Worm (Caenorhabditis elegans): ENCODE results near the gene F54D5.23.

F54D5.23 gene

DNA sequence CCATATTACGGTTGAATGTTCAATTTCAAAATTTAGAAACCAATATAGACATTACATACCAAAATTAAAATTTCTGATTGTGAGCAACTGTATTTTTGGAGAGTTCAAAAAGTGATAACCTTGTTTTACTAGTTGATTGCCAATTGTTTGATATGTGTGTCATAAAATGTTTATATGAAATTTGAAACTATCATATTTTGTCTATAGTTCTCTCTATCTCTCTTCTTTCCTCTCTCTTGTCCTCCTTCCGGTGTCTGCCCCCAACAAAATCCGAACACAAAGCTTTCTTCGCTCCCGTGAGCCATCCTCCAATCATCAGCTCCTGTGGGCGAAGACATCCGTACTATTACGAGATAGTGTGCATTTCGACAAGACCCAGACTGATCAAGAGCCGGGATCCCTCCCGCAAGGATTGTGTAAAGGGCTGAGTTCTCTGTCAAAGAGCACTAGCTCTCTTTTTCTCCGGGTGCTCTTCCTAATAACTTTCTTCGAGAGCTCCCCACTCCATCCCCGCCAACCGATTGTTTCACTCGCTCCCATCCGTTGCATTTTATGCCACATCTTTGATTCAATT lies 33.4 kb upstream of the F54D5.23 start:
- TF ChIP-seq tbx-11 (GFP tag; IDR thresholded peaks at IDR 0.05) = no peak
- no peak for TF ChIP-seq tra-4 (tag; optimal IDR thresholded peaks at IDR 0.05)
- no peak for TF ChIP-seq pes-1 (GFP tag; IDR thresholded peaks at IDR 0.05)
- no peak for TF ChIP-seq sea-1 (GFP tag; conservative IDR thresholded peaks at IDR 0.05)

DNA sequence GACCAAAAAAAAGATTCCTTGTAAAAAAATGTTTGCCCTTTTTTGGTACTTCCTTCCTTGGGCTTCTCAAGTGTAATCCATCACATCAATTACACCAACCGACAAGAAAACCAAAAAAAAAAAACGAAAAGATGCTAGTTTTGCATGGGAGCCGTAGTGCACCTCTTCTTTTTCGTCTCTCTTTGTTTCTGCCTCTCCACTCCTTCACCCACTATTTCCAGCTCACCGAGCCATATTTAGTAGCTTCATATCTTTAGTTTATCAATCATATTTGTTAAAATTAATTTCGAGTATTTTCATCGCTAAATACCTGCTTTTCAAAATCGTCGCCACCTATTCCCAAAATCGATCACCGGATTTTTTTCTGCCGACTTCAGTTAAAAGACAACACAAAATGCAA lies 31.6 kb upstream of the F54D5.23 start, which contains the start of gene F07A11.4:
TSS of gene F07A11.4 (plus strand) at position 301 of the 400 bp plus-strand sequence.
- TF ChIP-seq scrt-1 (GFP tag; IDR thresholded peaks at IDR 0.05) (no peak), tbx-11 (GFP tag; IDR thresholded peaks at IDR 0.05) (no peak), ceh-13 (GFP tag; optimal IDR thresholded peaks at IDR 0.05) (no peak), hnd-1 (tag; optimal IDR thresholded peaks at IDR 0.05) (no peak), ets-7 (tag; optimal IDR thresholded peaks at IDR 0.05) (no peak), F13C5.2 (tag; optimal IDR thresholded peaks at IDR 0.05) (no peak), flt-1 (GFP tag; IDR thresholded peaks at IDR 0.05) (no peak)

DNA sequence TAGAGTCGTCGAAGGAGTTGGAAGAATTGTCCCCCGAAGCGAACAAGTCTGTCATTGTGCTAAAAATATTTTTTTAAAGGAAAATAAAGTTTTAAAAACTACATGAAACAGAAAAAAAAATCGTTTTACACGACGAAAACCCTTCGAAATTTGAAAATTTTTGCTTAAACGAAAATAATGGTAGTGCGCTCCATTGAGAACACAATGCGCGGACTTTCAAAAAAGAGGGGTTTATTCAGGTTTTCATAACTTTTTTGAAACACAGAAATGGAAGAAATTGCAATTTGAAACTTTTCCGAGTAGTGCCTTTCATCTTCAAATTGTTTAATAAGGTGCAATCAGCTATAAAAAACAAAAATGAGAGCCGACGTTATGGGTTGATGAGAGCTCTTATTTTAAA lies 30.7 kb upstream of the F54D5.23 start, which contains the start of gene npp-5:
TSS of gene npp-5 (minus strand) at position 59 of the 400 bp plus-strand sequence.
- no peak for TF ChIP-seq ets-7 (tag; optimal IDR thresholded peaks at IDR 0.05)

DNA sequence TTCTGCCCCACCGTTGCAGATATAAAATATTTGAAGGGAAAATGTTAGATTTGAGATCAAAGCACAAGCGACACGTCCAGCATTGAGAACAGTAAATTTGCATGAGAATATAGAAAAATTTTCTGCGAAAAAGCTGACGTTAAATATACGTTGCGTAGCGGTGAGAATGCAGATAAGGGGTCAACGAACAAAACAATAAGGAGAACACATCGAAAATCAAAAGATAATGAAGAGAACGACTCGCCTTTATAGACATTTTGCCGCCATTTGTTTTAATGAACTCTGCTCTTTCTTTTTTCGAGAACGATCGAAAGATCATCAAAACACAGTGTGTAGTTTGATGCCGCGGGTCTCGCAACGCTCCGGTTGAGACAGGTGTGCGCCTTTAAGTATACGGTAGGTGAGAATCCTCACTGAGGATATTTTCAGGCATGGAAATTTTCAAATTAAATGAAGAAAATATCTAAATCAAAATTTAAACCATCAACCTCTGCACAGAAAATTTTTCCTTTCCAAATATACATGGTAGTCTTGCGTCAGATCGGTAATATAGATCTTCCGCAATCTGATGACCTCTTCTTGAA lies 27.2 kb upstream of the F54D5.23 start:
- TF ChIP-seq pes-1 (GFP tag; IDR thresholded peaks at IDR 0.05) (no peak), hmg-4 (GFP tag; optimal IDR thresholded peaks at IDR 0.05) (no peak), ceh-36 (tag; optimal IDR thresholded peaks at IDR 0.05) (no peak)

DNA sequence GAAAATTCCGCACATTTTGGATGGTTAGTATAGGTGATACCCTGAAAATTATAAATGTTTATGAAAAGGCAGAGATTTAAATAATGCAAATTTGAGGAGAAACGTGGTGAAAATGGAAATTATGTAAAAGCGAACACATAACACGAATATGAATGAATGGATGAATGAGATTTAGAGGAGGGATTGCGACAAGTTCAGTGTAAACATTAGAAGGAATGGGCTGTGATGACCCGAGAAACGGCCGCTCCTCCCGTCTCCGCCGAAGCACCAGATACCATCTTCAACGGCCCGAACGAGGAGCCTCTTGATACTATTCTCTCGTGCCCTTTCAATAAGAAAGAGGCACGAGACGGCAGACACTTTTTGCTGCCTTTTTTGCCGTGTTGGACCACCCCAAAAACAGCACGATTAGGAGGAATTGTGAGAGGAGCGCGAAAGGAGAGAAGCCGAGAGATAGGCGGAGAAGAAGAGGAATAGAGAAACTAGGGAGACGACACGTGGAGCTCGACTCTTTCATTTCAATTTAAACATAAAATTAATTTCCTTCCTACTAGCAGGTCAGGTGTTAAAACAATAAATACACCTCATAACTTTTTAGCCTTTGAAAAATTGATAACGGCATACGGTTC lies 26.4 kb upstream of the F54D5.23 start, which contains the start of gene gfat-1:
TSS of gene gfat-1 (minus strand) at position 51 of the 629 bp plus-strand sequence.
- TF ChIP-seq ceh-36 (tag; optimal IDR thresholded peaks at IDR 0.05) (no peak), ceh-13 (GFP tag; optimal IDR thresholded peaks at IDR 0.05) (no peak), B0310.2 (tag; optimal IDR thresholded peaks at IDR 0.05) (no peak), tbx-11 (GFP tag; IDR thresholded peaks at IDR 0.05) (no peak), hmg-4 (GFP tag; optimal IDR thresholded peaks at IDR 0.05) (peak; percentile 6)

DNA sequence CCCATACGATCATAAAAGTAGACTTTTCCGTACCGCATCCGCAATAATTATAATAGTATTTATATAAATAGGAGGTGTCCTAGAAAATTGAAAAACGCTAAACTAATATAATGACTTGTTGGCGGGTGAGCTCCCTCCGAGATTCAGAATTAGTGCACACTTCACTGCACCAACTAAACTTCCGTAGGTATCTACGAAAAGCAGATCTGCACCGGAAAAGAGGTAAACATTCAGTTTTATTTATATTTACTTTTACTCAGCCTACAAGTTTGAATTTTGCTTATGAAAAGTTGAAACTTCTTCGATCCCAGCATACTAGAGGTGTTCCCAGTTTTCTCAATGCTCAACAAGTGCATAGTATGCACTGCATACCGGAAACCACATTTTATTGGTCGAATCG lies 22.9 kb upstream of the F54D5.23 start, which contains the start of gene F07A11.1:
TSS of gene F07A11.1 (minus strand) at position 101 of the 400 bp plus-strand sequence.
- no peak for TF ChIP-seq B0310.2 (tag; optimal IDR thresholded peaks at IDR 0.05)
- TF ChIP-seq hmg-4 (GFP tag; optimal IDR thresholded peaks at IDR 0.05) = no peak

DNA sequence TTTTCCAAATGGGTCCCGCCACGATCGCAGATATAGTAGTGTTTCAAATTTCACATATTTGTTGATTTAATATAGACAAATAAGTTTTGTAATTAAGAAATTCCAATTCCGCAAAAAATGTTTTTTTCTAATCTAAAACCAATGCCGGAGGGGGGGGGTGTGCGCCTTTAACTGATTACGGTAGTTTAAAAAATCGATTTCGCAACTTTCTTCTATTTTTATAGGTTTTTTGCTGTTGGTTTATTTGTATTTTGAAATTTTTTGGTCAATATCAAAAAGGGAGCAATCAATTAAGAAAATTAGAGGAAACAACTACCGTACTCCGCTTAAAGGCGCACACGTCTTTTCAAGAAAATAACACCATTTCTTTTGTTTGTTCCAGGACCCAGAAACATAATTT lies 22.5 kb upstream of the F54D5.23 start:
- TF ChIP-seq tbx-37 (GFP tag; conservative IDR thresholded peaks at IDR 0.05) (no peak), scrt-1 (GFP tag; IDR thresholded peaks at IDR 0.05) (no peak), B0310.2 (tag; optimal IDR thresholded peaks at IDR 0.05) (no peak), F13C5.2 (tag; optimal IDR thresholded peaks at IDR 0.05) (no peak), ama-1 (optimal IDR thresholded peaks at IDR 0.05) (no peak), hnd-1 (tag; optimal IDR thresholded peaks at IDR 0.05) (no peak), sea-1 (GFP tag; conservative IDR thresholded peaks at IDR 0.05) (no peak), ceh-13 (GFP tag; optimal IDR thresholded peaks at IDR 0.05) (no peak), ets-7 (tag; optimal IDR thresholded peaks at IDR 0.05) (no peak), hmbx-1 (tag; optimal IDR thresholded peaks at IDR 0.05) (no peak), flt-1 (GFP tag; IDR thresholded peaks at IDR 0.05) (no peak), tra-4 (tag; optimal IDR thresholded peaks at IDR 0.05) (no peak), pes-1 (GFP tag; IDR thresholded peaks at IDR 0.05) (no peak), aly-1 (tag; optimal IDR thresholded peaks at IDR 0.05) (no peak), tbx-11 (GFP tag; IDR thresholded peaks at IDR 0.05) (no peak), hmg-4 (GFP tag; optimal IDR thresholded peaks at IDR 0.05) (no peak), ceh-36 (tag; optimal IDR thresholded peaks at IDR 0.05) (no peak)

DNA sequence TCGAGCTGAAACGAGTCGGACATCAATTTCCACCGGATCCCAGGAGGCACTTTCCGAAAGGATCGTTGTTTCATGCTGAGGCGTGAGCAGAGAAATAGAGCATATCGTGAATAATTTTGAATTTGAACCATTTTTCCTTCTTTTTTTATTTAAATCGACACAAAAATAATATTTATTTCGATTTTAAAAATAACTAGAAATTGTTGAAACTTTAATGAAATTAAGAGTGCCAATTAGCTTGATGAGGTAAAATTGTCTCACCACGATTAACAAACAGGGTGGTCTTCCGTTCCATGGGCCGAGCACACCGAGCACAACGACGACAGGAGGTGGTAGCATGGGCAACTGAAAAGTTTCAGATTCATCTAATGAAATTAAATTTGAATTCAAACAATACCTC lies 19.2 kb upstream of the F54D5.23 start:
- TF ChIP-seq flt-1 (GFP tag; IDR thresholded peaks at IDR 0.05) (no peak), F13C5.2 (tag; optimal IDR thresholded peaks at IDR 0.05) (no peak), aly-1 (tag; optimal IDR thresholded peaks at IDR 0.05) (no peak), ets-7 (tag; optimal IDR thresholded peaks at IDR 0.05) (no peak), tbx-11 (GFP tag; IDR thresholded peaks at IDR 0.05) (no peak), scrt-1 (GFP tag; IDR thresholded peaks at IDR 0.05) (no peak), pes-1 (GFP tag; IDR thresholded peaks at IDR 0.05) (no peak), ama-1 (optimal IDR thresholded peaks at IDR 0.05) (no peak), ceh-13 (GFP tag; optimal IDR thresholded peaks at IDR 0.05) (no peak), tbx-37 (GFP tag; conservative IDR thresholded peaks at IDR 0.05) (no peak)

DNA sequence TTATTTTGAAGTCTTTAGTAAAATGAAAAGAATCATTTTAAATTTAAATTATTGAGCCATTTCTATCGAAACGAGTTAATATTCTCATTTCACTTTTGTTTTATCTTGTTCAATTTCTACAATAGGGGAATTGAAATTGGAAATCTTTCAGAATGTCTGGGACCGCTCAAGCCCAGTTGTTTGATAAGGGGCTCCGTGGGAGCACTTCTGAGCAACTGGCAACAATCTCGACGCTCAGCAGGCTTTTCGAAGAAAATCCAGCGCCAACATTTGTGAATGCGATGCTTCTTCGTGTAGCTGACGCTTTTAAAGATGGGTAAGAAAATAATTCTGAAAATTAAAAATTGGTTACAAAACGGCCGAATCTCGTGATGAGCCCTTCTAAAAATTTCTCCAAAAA lies 13.6 kb upstream of the F54D5.23 start, which contains the start of gene ints-7:
TSS of gene ints-7 (plus strand) at position 152 of the 400 bp plus-strand sequence.
- TF ChIP-seq ets-7 (tag; optimal IDR thresholded peaks at IDR 0.05) (no peak), tbx-37 (GFP tag; conservative IDR thresholded peaks at IDR 0.05) (no peak), hnd-1 (tag; optimal IDR thresholded peaks at IDR 0.05) (no peak), tbx-11 (GFP tag; IDR thresholded peaks at IDR 0.05) (no peak), pes-1 (GFP tag; IDR thresholded peaks at IDR 0.05) (no peak), flt-1 (GFP tag; IDR thresholded peaks at IDR 0.05) (no peak), tra-4 (tag; optimal IDR thresholded peaks at IDR 0.05) (no peak), hmbx-1 (tag; optimal IDR thresholded peaks at IDR 0.05) (no peak), ceh-36 (tag; optimal IDR thresholded peaks at IDR 0.05) (no peak), B0310.2 (tag; optimal IDR thresholded peaks at IDR 0.05) (no peak), sea-1 (GFP tag; conservative IDR thresholded peaks at IDR 0.05) (no peak)
